Fruit fly (Drosophila melanogaster) whole organism, embryonic: ENCODE measurements around the gene CG5639.

Experiments
- Bteb2 ChIP-seq: fragments of 200-800 bp; sonication (Bioruptor generic); optimal IDR thresholded peaks from 2 replicates; lab custom pipeline; 2016; ENCODE audit warnings: missing biosample characterization, missing genetic modification characterization
- CG10321 ChIP-seq: fragments of 200-800 bp; sonication (Bioruptor generic); IDR thresholded peaks from 2 replicates; pipeline ENCODE4 v1.3.6; 2022; ENCODE audit warnings: missing biosample characterization, missing genetic modification characterization
- CG12071 ChIP-seq: fragments of 200-800 bp; sonication (Bioruptor generic); optimal IDR thresholded peaks from 3 replicates; lab custom pipeline; 2018; ENCODE audit warnings: missing biosample characterization, mild to moderate bottlenecking, missing genetic modification characterization
- CG13287 ChIP-seq: fragments of 200-800 bp; sonication (Bioruptor generic); IDR thresholded peaks from 2 replicates; pipeline ENCODE4 v1.3.6; 2022; ENCODE audit warnings: missing biosample characterization, missing genetic modification characterization; ENCODE audit not compliant: partially characterized antibody
- CG13296 ChIP-seq: fragments of 200-800 bp; sonication (Bioruptor generic); optimal IDR thresholded peaks from 3 replicates; lab custom pipeline; 2018; ENCODE audit warnings: missing biosample characterization, mild to moderate bottlenecking, missing genetic modification characterization
- CG14667 ChIP-seq: fragments of 200-800 bp; sonication (Bioruptor generic); IDR thresholded peaks from 2 replicates; pipeline ENCODE4 v1.3.6; 2022; ENCODE audit warnings: missing biosample characterization, missing genetic modification characterization
- CG14860 ChIP-seq: fragments of 200-800 bp; sonication (Bioruptor generic); IDR thresholded peaks from 3 replicates; pipeline ENCODE4 v1.3.6; 2022; ENCODE audit warnings: missing biosample characterization, missing genetic modification characterization; ENCODE audit not compliant: partially characterized antibody
- CG1647 ChIP-seq: fragments of 200-800 bp; sonication (Bioruptor generic); optimal IDR thresholded peaks from 3 replicates; lab custom pipeline; 2016; ENCODE audit warnings: missing biosample characterization, missing genetic modification characterization
- CG17385 ChIP-seq: fragments of 200-800 bp; sonication (Bioruptor generic); optimal IDR thresholded peaks from 3 replicates; lab custom pipeline; 2018; ENCODE audit warnings: missing biosample characterization, mild to moderate bottlenecking, missing genetic modification characterization
- CG17829 ChIP-seq: fragments of 200-800 bp; optimal IDR thresholded peaks from 2 replicates; lab custom pipeline; 2019; ENCODE audit warnings: missing biosample characterization, mild to moderate bottlenecking, missing genetic modification characterization, moderate library complexity
- CG2120 ChIP-seq: fragments of 200-800 bp; sonication (Bioruptor generic); optimal IDR thresholded peaks from 3 replicates; lab custom pipeline; 2016; ENCODE audit warnings: missing biosample characterization, missing genetic modification characterization
- CG30403 ChIP-seq: fragments of 200-800 bp; sonication (Bioruptor generic); optimal IDR thresholded peaks from 3 replicates; lab custom pipeline; 2016; ENCODE audit warnings: missing biosample characterization, missing genetic modification characterization
- CG3065 ChIP-seq: fragments of 200-800 bp; sonication (Bioruptor generic); optimal IDR thresholded peaks from 2 replicates; lab custom pipeline; 2016; ENCODE audit warnings: missing biosample characterization, missing genetic modification characterization
- CG3726 ChIP-seq: fragments of 200-800 bp; sonication (Bioruptor generic); IDR thresholded peaks from 3 replicates; pipeline ENCODE4, ENCODE4 v1.3.6; 2022; ENCODE audit warnings: missing biosample characterization, missing genetic modification characterization
- CG3995 ChIP-seq: fragments of 200-800 bp; sonication (Bioruptor generic); optimal IDR thresholded peaks from 3 replicates; lab custom pipeline; 2016; ENCODE audit warnings: missing biosample characterization, missing genetic modification characterization
- CG4424 ChIP-seq: fragments of 200-800 bp; sonication (Bioruptor generic); optimal IDR thresholded peaks from 3 replicates; lab custom pipeline; 2016; ENCODE audit warnings: missing biosample characterization, missing genetic modification characterization
- CG4820 ChIP-seq: fragments of 200-800 bp; sonication (Bioruptor generic); optimal IDR thresholded peaks from 3 replicates; lab custom pipeline; 2016; ENCODE audit warnings: missing biosample characterization, missing genetic modification characterization
- CG5180 ChIP-seq: fragments of 200-800 bp; sonication (Bioruptor generic); optimal IDR thresholded peaks from 3 replicates; lab custom pipeline; 2017; ENCODE audit warnings: missing biosample characterization, missing genetic modification characterization, mild to moderate bottlenecking, moderate library complexity, missing genetic modification reagents
- CG5245 ChIP-seq: fragments of 200-800 bp; sonication (Bioruptor generic); optimal IDR thresholded peaks from 3 replicates; lab custom pipeline; 2016; ENCODE audit warnings: missing biosample characterization, missing genetic modification characterization
- CG6175 ChIP-seq: fragments of 200-800 bp; sonication (Bioruptor generic); IDR thresholded peaks from 3 replicates; pipeline ENCODE4 v1.3.6; 2022; ENCODE audit warnings: missing biosample characterization, missing genetic modification characterization
- CG6254 ChIP-seq: fragments of 200-800 bp; sonication (Bioruptor generic); optimal IDR thresholded peaks from 3 replicates; lab custom pipeline; 2017; ENCODE audit warnings: mild to moderate bottlenecking, missing biosample characterization, missing genetic modification reagents, missing genetic modification characterization
- CoRest ChIP-seq: fragments of 200-800 bp; sonication (Bioruptor generic); optimal IDR thresholded peaks from 3 replicates; lab custom pipeline; 2018; ENCODE audit warnings: missing biosample characterization, mild to moderate bottlenecking, missing genetic modification characterization, moderate library complexity
- Dad ChIP-seq: fragments of 200-800 bp; sonication (Bioruptor generic); optimal IDR thresholded peaks from 3 replicates; lab custom pipeline; 2016; ENCODE audit warnings: missing biosample characterization, missing genetic modification characterization
- Dfd ChIP-seq, 2 experiments: fragments of >200 bp; optimal IDR thresholded peaks; 2 replicates each; lab custom pipeline; 2017; ENCODE audit warnings: missing biosample characterization in 2 of 2, missing genetic modification characterization in 2 of 2
- Doc3 ChIP-seq: fragments of 200-800 bp; sonication (Bioruptor generic); IDR thresholded peaks from 3 replicates; pipeline ENCODE4 v1.3.6; 2022; ENCODE audit warnings: missing biosample characterization, missing genetic modification characterization; ENCODE audit not compliant: partially characterized antibody
- E2f2 ChIP-seq: fragments of 200-800 bp; sonication (Bioruptor generic); IDR thresholded peaks from 2 replicates; pipeline ENCODE4 v1.3.6; 2022; ENCODE audit warnings: missing biosample characterization, missing genetic modification characterization
- Gsc ChIP-seq: fragments of 200-800 bp; sonication (Bioruptor generic); IDR thresholded peaks from 2 replicates; pipeline ENCODE4 v1.3.6; 2022; ENCODE audit warnings: missing biosample characterization, missing genetic modification characterization
- HHEX ChIP-seq: fragments of 200-800 bp; sonication (Bioruptor generic); optimal IDR thresholded peaks from 3 replicates; lab custom pipeline; 2017; ENCODE audit warnings: missing biosample characterization, mild to moderate bottlenecking, missing genetic modification characterization, missing genetic modification reagents
- HLH54F ChIP-seq: fragments of 200-800 bp; sonication (Bioruptor generic); optimal IDR thresholded peaks from 3 replicates; lab custom pipeline; 2016; ENCODE audit warnings: missing biosample characterization, missing genetic modification characterization
- Hr3 ChIP-seq: fragments of 200-800 bp; sonication (Bioruptor generic); optimal IDR thresholded peaks from 3 replicates; lab custom pipeline; 2016; ENCODE audit warnings: missing biosample characterization, missing genetic modification characterization
- Nf-YB ChIP-seq: fragments of 200-800 bp; sonication (Bioruptor generic); optimal IDR thresholded peaks from 3 replicates; lab custom pipeline; 2019; ENCODE audit warnings: missing biosample characterization, mild to moderate bottlenecking, missing genetic modification characterization, moderate library complexity
- Ssrp ChIP-seq: fragments of 200-800 bp; sonication (Bioruptor generic); optimal IDR thresholded peaks from 2 replicates; lab custom pipeline; 2018; ENCODE audit warnings: missing biosample characterization, mild to moderate bottlenecking, missing genetic modification characterization, moderate library complexity
- Taf1 ChIP-seq: fragments of 200-800 bp; sonication (Bioruptor generic); IDR thresholded peaks from 2 replicates; pipeline ENCODE4 v1.3.6; 2022; ENCODE audit warnings: missing biosample characterization, missing genetic modification characterization
- Trl ChIP-seq, 3 experiments: fragments of >200 bp in 2 of 3; fragments of 200-800 bp in 1 of 3; sonication (Bioruptor generic) in 1 of 3; optimal IDR thresholded peaks; 2 replicates in 1 of 3; 3 replicates in 2 of 3; lab custom pipeline; 2016 to 2017; ENCODE audit warnings: missing biosample characterization in 1 of 3, missing genetic modification characterization in 1 of 3
- croc ChIP-seq: fragments of 200-800 bp; sonication (Bioruptor generic); conservative IDR thresholded peaks from 3 replicates; pipeline ENCODE4 v1.3.6; 2022; ENCODE audit warnings: missing biosample characterization, missing genetic modification characterization
- dimm ChIP-seq: fragments of 200-800 bp; sonication (Bioruptor generic); IDR thresholded peaks from 2 replicates; pipeline ENCODE4 v1.3.6; 2022; ENCODE audit warnings: missing biosample characterization, missing genetic modification characterization
- dpn ChIP-seq, 2 experiments: fragments of 200-800 bp; sonication (Bioruptor generic); optimal IDR thresholded peaks; 3 replicates each; lab custom pipeline; 2016; ENCODE audit warnings: missing biosample characterization in 2 of 2, missing genetic modification characterization in 2 of 2
- grn ChIP-seq: fragments of 200-800 bp; sonication (Bioruptor generic); optimal IDR thresholded peaks from 3 replicates; lab custom pipeline; 2017; ENCODE audit warnings: missing biosample characterization, missing genetic modification characterization
- kni ChIP-seq: fragments of 200-800 bp; sonication (Bioruptor generic); optimal IDR thresholded peaks from 3 replicates; lab custom pipeline; 2017; ENCODE audit warnings: mild to moderate bottlenecking, missing biosample characterization, missing genetic modification reagents, missing genetic modification characterization
- mld ChIP-seq: fragments of 200-800 bp; sonication (Bioruptor generic); IDR thresholded peaks from 3 replicates; pipeline ENCODE4 v1.3.6; 2022; ENCODE audit warnings: missing biosample characterization, missing genetic modification characterization; ENCODE audit not compliant: partially characterized antibody
- odd ChIP-seq: fragments of 200-800 bp; sonication (Bioruptor generic); optimal IDR thresholded peaks from 2 replicates; lab custom pipeline; 2017; ENCODE audit warnings: missing biosample characterization, mild to moderate bottlenecking, missing genetic modification characterization
- org-1 ChIP-seq: fragments of 200-800 bp; sonication (Bioruptor generic); optimal IDR thresholded peaks from 2 replicates; lab custom pipeline; 2017; ENCODE audit warnings: missing biosample characterization, missing genetic modification characterization
- pnt ChIP-seq: fragments of 200-800 bp; sonication (Bioruptor generic); optimal IDR thresholded peaks from 3 replicates; lab custom pipeline; 2016; ENCODE audit warnings: missing biosample characterization, missing genetic modification characterization
- prd ChIP-seq, 3 experiments: fragments of >200 bp in 2 of 3; fragments of 200-800 bp in 1 of 3; sonication (Bioruptor generic) in 1 of 3; optimal IDR thresholded peaks in 2 of 3; IDR thresholded peaks in 1 of 3; 2 replicates in 2 of 3; 3 replicates in 1 of 3; pipeline versions ENCODE4 v1.3.6 to Lab custom; 2017 to 2022; ENCODE audit warnings: missing biosample characterization in 1 of 3, missing genetic modification characterization in 1 of 3
- repo ChIP-seq: fragments of 200-800 bp; sonication (Bioruptor generic); optimal IDR thresholded peaks from 2 replicates; lab custom pipeline; 2016; ENCODE audit warnings: missing biosample characterization, missing genetic modification characterization
- shn ChIP-seq: fragments of 200-800 bp; sonication (Bioruptor generic); optimal IDR thresholded peaks from 3 replicates; lab custom pipeline; 2016; ENCODE audit warnings: missing biosample characterization, missing genetic modification characterization
- sna ChIP-seq: fragments of 200-800 bp; sonication (Bioruptor generic); IDR thresholded peaks from 2 replicates; pipeline ENCODE4 v1.3.6; 2022; ENCODE audit warnings: missing biosample characterization, missing genetic modification characterization; ENCODE audit not compliant: partially characterized antibody
- sob ChIP-seq: fragments of 200-800 bp; sonication (Bioruptor generic); IDR thresholded peaks from 2 replicates; pipeline ENCODE4 v1.3.6; 2022; ENCODE audit warnings: missing biosample characterization, missing genetic modification characterization
- sug ChIP-seq: fragments of 200-800 bp; optimal IDR thresholded peaks from 2 replicates; lab custom pipeline; 2019; ENCODE audit warnings: missing biosample characterization, mild to moderate bottlenecking, missing genetic modification characterization, moderate library complexity
- tna ChIP-seq: fragments of 200-800 bp; sonication (Bioruptor generic); IDR thresholded peaks from 2 replicates; pipeline ENCODE4 v1.3.6; 2022; ENCODE audit warnings: missing biosample characterization, missing genetic modification characterization; ENCODE audit not compliant: partially characterized antibody

The CG5639 gene

DNA sequence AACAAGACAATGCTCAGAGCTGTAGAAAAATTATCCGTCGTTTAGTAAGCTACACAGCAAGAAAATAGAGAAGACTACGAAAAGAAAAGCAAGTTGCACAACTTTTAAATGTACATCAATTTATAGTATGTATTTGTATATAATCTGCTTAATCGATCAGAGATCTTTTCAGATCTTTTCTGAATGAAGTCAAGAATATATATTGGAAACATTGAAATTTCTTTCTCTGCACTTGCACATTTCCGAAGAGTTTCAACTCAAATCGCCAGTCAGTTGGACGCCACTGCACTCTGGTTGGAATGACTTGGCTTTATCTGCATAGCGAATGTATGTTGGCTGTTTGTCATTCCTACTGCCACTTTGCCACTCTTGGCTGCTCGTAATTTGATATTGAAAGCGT is 42.0 kb downstream of the CG5639 start (continued):
- TF ChIP-seq Nf-YB (GFP tag; lab: Kevin White, UChicago) = no peak
- TF ChIP-seq CG5245 (GFP tag; lab: Kevin White, UChicago) = peak; percentile 47
- TF ChIP-seq mld (GFP tag; lab: Robert Waterston, UW) = no peak
- no peak for TF ChIP-seq CG5180 (GFP tag; lab: Kevin White, UChicago)
- TF ChIP-seq CG14667 (GFP tag; lab: Robert Waterston, UW) = no peak
- TF ChIP-seq CG3995 = no peak
- no peak for TF ChIP-seq CG14860
- no peak for TF ChIP-seq grn (GFP tag; lab: Kevin White, UChicago)
- TF ChIP-seq shn (GFP tag; lab: Kevin White, UChicago) = no peak
- TF ChIP-seq sob (GFP tag; lab: Robert Waterston, UW) = no peak
- TF ChIP-seq org-1 (GFP tag; lab: Kevin White, UChicago) = peak; percentile 8
- 0 out of 3 replicates have a peak, but pooled peaks have one; percentile 18 for TF ChIP-seq croc (GFP tag; lab: Robert Waterston, UW)
- peak; percentile 38 for TF ChIP-seq CoRest
- TF ChIP-seq CG2120 = no peak
- TF ChIP-seq Trl (optimal IDR thresholded peaks at IDR 0.05; lab: Kevin White, UChicago) = no peak
- TF ChIP-seq Trl (GFP tag; optimal IDR thresholded peaks at IDR 0.05; lab: Kevin White, UChicago) = no peak
- no peak for TF ChIP-seq pnt (GFP tag; lab: Kevin White, UChicago)
- no peak for TF ChIP-seq CG13287 (GFP tag; lab: Robert Waterston, UW)
- TF ChIP-seq CG6175 (GFP tag; lab: Robert Waterston, UW) = no peak
- TF ChIP-seq Taf1 = no peak
- no peak for TF ChIP-seq CG13296 (GFP tag; lab: Kevin White, UChicago)
- peak; percentile 8 for TF ChIP-seq CG4820 (GFP tag; lab: Kevin White, UChicago)
- no peak for TF ChIP-seq CG3065 (GFP tag; lab: Kevin White, UChicago)
- no peak for TF ChIP-seq kni (GFP tag; lab: Kevin White, UChicago)
- TF ChIP-seq CG3726 = 0 out of 3 replicates have a peak, but pooled peaks have one; percentile 30
- TF ChIP-seq CG10321 (GFP tag; lab: Robert Waterston, UW) = no peak
- TF ChIP-seq CG17829 (tag; lab: Kevin White, UChicago) = peak; percentile 65
- peak; percentile 60 for TF ChIP-seq CG4424 (GFP tag; lab: Kevin White, UChicago)
- TF ChIP-seq sna (GFP tag; lab: Robert Waterston, UW) = no peak
- TF ChIP-seq prd (optimal IDR thresholded peaks at IDR 0.05; lab: Kevin White, UChicago) = no peak
- peak; percentile 75 for TF ChIP-seq prd (GFP tag; IDR thresholded peaks at IDR 0.05; lab: Robert Waterston, UW)
- TF ChIP-seq HLH54F (GFP tag; lab: Kevin White, UChicago) = no peak
- TF ChIP-seq Doc3 = no peak
- no peak for TF ChIP-seq Gsc (GFP tag; lab: Robert Waterston, UW)
- no peak for TF ChIP-seq Dad
- no peak for TF ChIP-seq HHEX (GFP tag; lab: Kevin White, UChicago)
- no peak for TF ChIP-seq Dfd (GFP tag; optimal IDR thresholded peaks at IDR 0.05; lab: Kevin White, UChicago)
- TF ChIP-seq CG12071 = no peak
- TF ChIP-seq sug (tag; lab: Kevin White, UChicago) = no peak
- TF ChIP-seq Hr3 = peak; percentile 24
- TF ChIP-seq CG17385 (GFP tag; lab: Kevin White, UChicago) = peak; percentile 51
- TF ChIP-seq repo = no peak
- no peak for TF ChIP-seq odd
- TF ChIP-seq CG6254 (GFP tag; lab: Kevin White, UChicago) = no peak
- TF ChIP-seq Bteb2 = no peak
- TF ChIP-seq CG1647 (GFP tag; lab: Kevin White, UChicago) = no peak
- peak in 1 of 2 experiments; percentile 13 for TF ChIP-seq dpn (GFP tag; optimal IDR thresholded peaks at IDR 0.05; lab: Kevin White, UChicago)
- TF ChIP-seq dimm (GFP tag; lab: Robert Waterston, UW) = no peak
- TF ChIP-seq Ssrp (tag; lab: Kevin White, UChicago) = peak; percentile 54
- peak; percentile 21; the same call in 1 of the 2 replicates for TF ChIP-seq E2f2
- peak; percentile 58 for TF ChIP-seq CG30403
- no peak for TF ChIP-seq tna (GFP tag; lab: Robert Waterston, UW)
